Worm (Caenorhabditis elegans) whole organism, L1 larva: ENCODE results near the gene suex-2.

Source experiments
- ces-1 ChIP-seq: fragments of 150-350 bp; optimal IDR thresholded peaks from 2 replicates; lab custom pipeline; 2014; ENCODE audit warnings: missing biosample characterization, missing genetic modification reagents, missing genetic modification characterization
- grh-1 ChIP-seq: fragments of 200-800 bp; sonication (Bioruptor generic); IDR thresholded peaks from 2 replicates; pipeline ENCODE4 v1.3.6; 2022; ENCODE audit warnings: missing genetic modification reagents, missing genetic modification characterization, missing compliant biosample characterization
- unc-62 ChIP-seq: fragments of 150-350 bp; optimal IDR thresholded peaks from 2 replicates; lab custom pipeline; 2014; ENCODE audit warnings: missing biosample characterization, missing genetic modification reagents, missing genetic modification characterization

ce11 chrIV:8979695-8980094 is 11.6 kb downstream of the suex-2 start, which contains the start of gene col-119:
- TF ChIP-seq unc-62 (GFP tag; lab: Kevin White, UChicago) (no peak), grh-1 (no peak), ces-1 (GFP tag; lab: Kevin White, UChicago) (no peak)
